Worm (Caenorhabditis elegans) whole organism, late embryonic: Measurements from ENCODE around the gene pdi-1.

Experiments used
- C08G9.2 ChIP-seq: sonication (generic microtip); optimal IDR thresholded peaks from 2 replicates; lab custom pipeline; 2016; ENCODE audit warnings: mild to moderate bottlenecking, missing genetic modification characterization, moderate library complexity, missing compliant biosample characterization
- K02D7.2 ChIP-seq: sonication (generic microtip); optimal IDR thresholded peaks from 2 replicates; lab custom pipeline; 2017; ENCODE audit warnings: mild to moderate bottlenecking, missing genetic modification characterization, missing compliant biosample characterization
- ceh-18 ChIP-seq: sonication (generic microtip); optimal IDR thresholded peaks from 2 replicates; lab custom pipeline; 2016; ENCODE audit warnings: missing genetic modification characterization, missing compliant biosample characterization
- ceh-19 ChIP-seq: fragments of 200-800 bp; sonication (Bioruptor generic); optimal IDR thresholded peaks from 2 replicates; lab custom pipeline; 2018; ENCODE audit warnings: mild to moderate bottlenecking, missing genetic modification characterization, missing compliant biosample characterization
- ceh-30 ChIP-seq: fragments of 150-350 bp; optimal IDR thresholded peaks from 2 replicates; lab custom pipeline; 2014; ENCODE audit warnings: missing biosample characterization, missing genetic modification characterization
- che-1 ChIP-seq: sonication (generic microtip); optimal IDR thresholded peaks from 2 replicates; lab custom pipeline; 2016; ENCODE audit warnings: mild to moderate bottlenecking, missing genetic modification characterization, missing compliant biosample characterization
- elt-4 ChIP-seq: sonication (generic microtip); optimal IDR thresholded peaks from 2 replicates; lab custom pipeline; 2016; ENCODE audit warnings: missing genetic modification characterization, missing compliant biosample characterization
- fkh-10 ChIP-seq: fragments of 150-350 bp; optimal IDR thresholded peaks from 2 replicates; lab custom pipeline; 2014; ENCODE audit warnings: missing biosample characterization, missing genetic modification reagents, missing genetic modification characterization
- fkh-6 ChIP-seq: sonication (generic microtip); optimal IDR thresholded peaks from 2 replicates; lab custom pipeline; 2016; ENCODE audit warnings: missing genetic modification characterization, missing compliant biosample characterization
- pha-4 ChIP-seq: fragments of 150-350 bp; optimal IDR thresholded peaks from 2 replicates; lab custom pipeline; 2018; ENCODE audit warnings: missing biosample characterization, missing genetic modification reagents, missing genetic modification characterization
- pqm-1 ChIP-seq: sonication (generic microtip); optimal IDR thresholded peaks from 2 replicates; lab custom pipeline; 2016; ENCODE audit warnings: missing genetic modification characterization, missing compliant biosample characterization
- sox-4 ChIP-seq: sonication (generic microtip); optimal IDR thresholded peaks from 2 replicates; lab custom pipeline; 2017; ENCODE audit warnings: mild to moderate bottlenecking, missing genetic modification characterization, inconsistent platforms, missing compliant biosample characterization
- tbx-7 ChIP-seq: sonication (generic microtip); optimal IDR thresholded peaks from 2 replicates; lab custom pipeline; 2016; ENCODE audit warnings: missing genotype, missing genetic modification characterization, missing compliant biosample characterization

- TF ChIP-seq sox-4 = no peak
- no peak for TF ChIP-seq pha-4 (tag; lab: Kevin White, UChicago)
- TF ChIP-seq pqm-1 (tag; lab: Kevin White, UChicago) = no peak
- no peak for TF ChIP-seq C08G9.2
- TF ChIP-seq elt-4 = no peak
- no peak for TF ChIP-seq ceh-30 (tag; lab: Kevin White, UChicago)
- TF ChIP-seq tbx-7 = no peak
- TF ChIP-seq ceh-19 (GFP tag; lab: Kevin White, UChicago) = no peak
- TF ChIP-seq K02D7.2 (tag; lab: Kevin White, UChicago) = no peak
- TF ChIP-seq fkh-6 (tag; lab: Kevin White, UChicago) = no peak
- no peak for TF ChIP-seq fkh-10 (GFP tag; lab: Kevin White, UChicago)
- TF ChIP-seq ceh-18 (tag; lab: Kevin White, UChicago) = no peak
- no peak for TF ChIP-seq che-1 (tag; lab: Kevin White, UChicago)
These were observed 43.8 kb downstream of the pdi-1 start, which contains the start of gene C46F11.5 for ce11 chrIII:3657479-3657878.
